Fruit fly (Drosophila melanogaster) whole organism, prepupa: ENCODE measurements around the gene Dpp10.
A peak's percentile ranks its signal among the peaks of the same experiment; 100 is the strongest.

Experiments used
- Blimp-1 ChIP-seq: fragments of 200-800 bp; sonication (Bioruptor generic); optimal IDR thresholded peaks from 3 replicates; lab custom pipeline; 2017; ENCODE audit warnings: missing biosample characterization, missing genetic modification characterization, mild to moderate bottlenecking, moderate library complexity, missing genetic modification reagents
- CG10669 ChIP-seq: fragments of 200-800 bp; sonication (Bioruptor generic); optimal IDR thresholded peaks from 3 replicates; lab custom pipeline; 2018; ENCODE audit warnings: missing biosample characterization, mild to moderate bottlenecking, missing genetic modification characterization, moderate library complexity
- CG11762 ChIP-seq: fragments of 200-800 bp; sonication (Bioruptor generic); optimal IDR thresholded peaks from 3 replicates; lab custom pipeline; 2016; ENCODE audit warnings: missing biosample characterization, missing genetic modification characterization; ENCODE audit not compliant: insufficient read depth
- CG11902 ChIP-seq: fragments of 200-800 bp; sonication (Bioruptor generic); optimal IDR thresholded peaks from 3 replicates; lab custom pipeline; 2016; ENCODE audit warnings: missing biosample characterization, missing genetic modification characterization
- CG1621 ChIP-seq: fragments of 200-800 bp; sonication (Bioruptor generic); optimal IDR thresholded peaks from 3 replicates; lab custom pipeline; 2018; ENCODE audit warnings: missing biosample characterization, mild to moderate bottlenecking, missing genetic modification characterization
- CG16779 ChIP-seq: fragments of 200-800 bp; sonication (Bioruptor generic); optimal IDR thresholded peaks from 3 replicates; lab custom pipeline; 2017; ENCODE audit warnings: missing biosample characterization, mild to moderate bottlenecking, missing genetic modification characterization
- CG3032 ChIP-seq: fragments of 200-800 bp; optimal IDR thresholded peaks from 2 replicates; lab custom pipeline; 2019; ENCODE audit warnings: missing biosample characterization, mild to moderate bottlenecking, missing genetic modification characterization, moderate library complexity
- CG3919 ChIP-seq: fragments of 200-800 bp; sonication (Bioruptor generic); optimal IDR thresholded peaks from 3 replicates; lab custom pipeline; 2016; ENCODE audit warnings: missing biosample characterization, missing genetic modification characterization
- CG4318 ChIP-seq: fragments of 200-800 bp; sonication (Bioruptor generic); optimal IDR thresholded peaks from 3 replicates; lab custom pipeline; 2017; ENCODE audit warnings: missing biosample characterization, mild to moderate bottlenecking, missing genetic modification characterization
- CG6792 ChIP-seq: fragments of 200-800 bp; sonication (Bioruptor generic); optimal IDR thresholded peaks from 3 replicates; lab custom pipeline; 2016; ENCODE audit warnings: missing biosample characterization, missing genetic modification characterization
- CG6808 ChIP-seq: fragments of 200-800 bp; sonication (Bioruptor generic); optimal IDR thresholded peaks from 3 replicates; lab custom pipeline; 2017; ENCODE audit warnings: missing biosample characterization, missing genetic modification characterization, mild to moderate bottlenecking, moderate library complexity, missing genetic modification reagents
- CG7368 ChIP-seq: fragments of 200-800 bp; sonication (Bioruptor generic); optimal IDR thresholded peaks from 3 replicates; lab custom pipeline; 2016; ENCODE audit warnings: missing biosample characterization, missing genetic modification characterization
- CG8119 ChIP-seq: fragments of 200-800 bp; sonication (Bioruptor generic); IDR thresholded peaks from 3 replicates; pipeline ENCODE4 v1.3.6; 2022; ENCODE audit warnings: missing biosample characterization, missing genetic modification characterization
- CG8319 ChIP-seq: fragments of 200-800 bp; sonication (Bioruptor generic); optimal IDR thresholded peaks from 3 replicates; lab custom pipeline; 2016; ENCODE audit warnings: missing biosample characterization, missing genetic modification characterization
- CG8632 ChIP-seq: fragments of 200-800 bp; sonication (Bioruptor generic); optimal IDR thresholded peaks from 3 replicates; lab custom pipeline; 2016; ENCODE audit warnings: missing biosample characterization, missing genetic modification characterization
- CG9139 ChIP-seq: fragments of 200-800 bp; sonication (Bioruptor generic); optimal IDR thresholded peaks from 3 replicates; lab custom pipeline; 2017; ENCODE audit warnings: missing biosample characterization, mild to moderate bottlenecking, missing genetic modification characterization
- Eip75B ChIP-seq: fragments of 200-800 bp; sonication (Bioruptor generic); optimal IDR thresholded peaks from 3 replicates; lab custom pipeline; 2016; ENCODE audit warnings: missing biosample characterization, missing genetic modification characterization
- Eip78C ChIP-seq: fragments of 200-800 bp; sonication (Bioruptor generic); peaks from one replicate; lab custom pipeline; 2016; ENCODE audit warnings: missing biosample characterization, missing genetic modification characterization
- Eip93F ChIP-seq: fragments of 200-800 bp; sonication (Bioruptor generic); optimal IDR thresholded peaks from 2 replicates; lab custom pipeline; 2016; ENCODE audit warnings: missing biosample characterization, mild to moderate bottlenecking, missing genetic modification characterization
- Ets21C ChIP-seq: fragments of 200-800 bp; sonication (Bioruptor generic); optimal IDR thresholded peaks from 3 replicates; lab custom pipeline; 2016; ENCODE audit warnings: missing biosample characterization, missing genetic modification characterization
- Ets96B ChIP-seq: fragments of 200-800 bp; optimal IDR thresholded peaks from 2 replicates; lab custom pipeline; 2019; ENCODE audit warnings: missing biosample characterization, mild to moderate bottlenecking, missing genetic modification characterization, moderate library complexity
- Hr39 ChIP-seq: fragments of 200-800 bp; sonication (Bioruptor generic); optimal IDR thresholded peaks from 2 replicates; lab custom pipeline; 2016; ENCODE audit warnings: missing biosample characterization, missing genetic modification characterization
- Hr4 ChIP-seq: fragments of 200-800 bp; sonication (Bioruptor generic); optimal IDR thresholded peaks from 3 replicates; lab custom pipeline; 2016; ENCODE audit warnings: missing biosample characterization, missing genetic modification characterization
- Met ChIP-seq: fragments of 200-800 bp; sonication (Bioruptor generic); optimal IDR thresholded peaks from 3 replicates; lab custom pipeline; 2016; ENCODE audit warnings: missing biosample characterization, missing genetic modification characterization
- OdsH ChIP-seq: fragments of 200-800 bp; sonication (Bioruptor generic); optimal IDR thresholded peaks from 3 replicates; lab custom pipeline; 2016; ENCODE audit warnings: missing biosample characterization, missing genetic modification characterization
- Smox ChIP-seq: fragments of 200-800 bp; sonication (Bioruptor generic); optimal IDR thresholded peaks from 3 replicates; lab custom pipeline; 2016; ENCODE audit warnings: missing biosample characterization, missing genetic modification characterization
- Sox14 ChIP-seq: fragments of 200-800 bp; sonication (Bioruptor generic); optimal IDR thresholded peaks from 3 replicates; lab custom pipeline; 2016; ENCODE audit warnings: missing biosample characterization, missing genetic modification characterization
- Sox15 ChIP-seq: fragments of 200-800 bp; sonication (Bioruptor generic); optimal IDR thresholded peaks from 3 replicates; lab custom pipeline; 2016; ENCODE audit warnings: missing biosample characterization, missing genetic modification characterization
- achi ChIP-seq: fragments of 200-800 bp; sonication (Bioruptor generic); optimal IDR thresholded peaks from 3 replicates; lab custom pipeline; 2016; ENCODE audit warnings: missing biosample characterization, missing genetic modification characterization
- cyc ChIP-seq: fragments of 200-800 bp; sonication (Bioruptor generic); optimal IDR thresholded peaks from 3 replicates; lab custom pipeline; 2016; ENCODE audit warnings: missing biosample characterization, missing genetic modification characterization
- dac ChIP-seq: fragments of 200-800 bp; sonication (Bioruptor generic); optimal IDR thresholded peaks from 2 replicates; lab custom pipeline; 2017; ENCODE audit warnings: missing biosample characterization, mild to moderate bottlenecking, missing genetic modification characterization
- dsx ChIP-seq: fragments of 200-800 bp; optimal IDR thresholded peaks from 3 replicates; lab custom pipeline; 2019; ENCODE audit warnings: missing biosample characterization, mild to moderate bottlenecking, missing genetic modification characterization, moderate library complexity; ENCODE audit not compliant: poor library complexity, severe bottlenecking
- eg ChIP-seq: fragments of 200-800 bp; sonication (Bioruptor generic); IDR thresholded peaks from 3 replicates; pipeline ENCODE4 v1.3.6; 2022; ENCODE audit warnings: missing biosample characterization, missing genetic modification characterization
- esn ChIP-seq: fragments of 200-800 bp; sonication (Bioruptor generic); optimal IDR thresholded peaks from 2 replicates; lab custom pipeline; 2016; ENCODE audit warnings: missing biosample characterization, mild to moderate bottlenecking, missing genetic modification characterization, moderate library complexity
- fd59A ChIP-seq: fragments of 200-800 bp; sonication (Bioruptor generic); optimal IDR thresholded peaks from 2 replicates; lab custom pipeline; 2017; ENCODE audit warnings: missing biosample characterization, mild to moderate bottlenecking, missing genetic modification characterization, missing genetic modification reagents
- fd85E ChIP-seq: fragments of 200-800 bp; sonication (Bioruptor generic); optimal IDR thresholded peaks from 3 replicates; lab custom pipeline; 2016; ENCODE audit warnings: missing biosample characterization, missing genetic modification characterization
- fkh ChIP-seq: fragments of 200-800 bp; sonication (Bioruptor generic); optimal IDR thresholded peaks from 3 replicates; lab custom pipeline; 2017; ENCODE audit warnings: missing biosample characterization, mild to moderate bottlenecking, missing genetic modification characterization, moderate library complexity
- lz ChIP-seq: fragments of 200-800 bp; sonication (Bioruptor generic); optimal IDR thresholded peaks from 3 replicates; lab custom pipeline; 2016; ENCODE audit warnings: missing biosample characterization, missing genetic modification characterization
- pdm3 ChIP-seq: fragments of 200-800 bp; sonication (Bioruptor generic); optimal IDR thresholded peaks from 3 replicates; lab custom pipeline; 2016; ENCODE audit warnings: missing biosample characterization, missing genetic modification characterization
- salr ChIP-seq, 2 experiments: fragments of 200-800 bp; sonication (Bioruptor generic); optimal IDR thresholded peaks; 3 replicates each; lab custom pipeline; 2016 to 2018; ENCODE audit warnings: missing biosample characterization in 2 of 2, missing genetic modification characterization in 2 of 2, mild to moderate bottlenecking in 1 of 2
- spab ChIP-seq: fragments of 200-800 bp; sonication (Bioruptor generic); optimal IDR thresholded peaks from 2 replicates; lab custom pipeline; 2017; ENCODE audit warnings: missing biosample characterization, mild to moderate bottlenecking, missing genetic modification characterization, missing genetic modification reagents
- ss ChIP-seq, 2 experiments: fragments of 200-800 bp; sonication (Bioruptor generic); optimal IDR thresholded peaks; 2 replicates in 1 of 2; 3 replicates in 1 of 2; lab custom pipeline; 2017 to 2018; ENCODE audit warnings: mild to moderate bottlenecking in 2 of 2, missing biosample characterization in 2 of 2, missing genetic modification characterization in 2 of 2, moderate library complexity in 1 of 2
- svp ChIP-seq: fragments of 200-800 bp; sonication (Bioruptor generic); peaks from one replicate; lab custom pipeline; 2016; ENCODE audit warnings: missing biosample characterization, missing genetic modification characterization
- vri ChIP-seq: fragments of 200-800 bp; sonication (Bioruptor generic); optimal IDR thresholded peaks from 3 replicates; lab custom pipeline; 2016; ENCODE audit warnings: missing biosample characterization, mild to moderate bottlenecking, missing genetic modification characterization

Gene Dpp10

DNA sequence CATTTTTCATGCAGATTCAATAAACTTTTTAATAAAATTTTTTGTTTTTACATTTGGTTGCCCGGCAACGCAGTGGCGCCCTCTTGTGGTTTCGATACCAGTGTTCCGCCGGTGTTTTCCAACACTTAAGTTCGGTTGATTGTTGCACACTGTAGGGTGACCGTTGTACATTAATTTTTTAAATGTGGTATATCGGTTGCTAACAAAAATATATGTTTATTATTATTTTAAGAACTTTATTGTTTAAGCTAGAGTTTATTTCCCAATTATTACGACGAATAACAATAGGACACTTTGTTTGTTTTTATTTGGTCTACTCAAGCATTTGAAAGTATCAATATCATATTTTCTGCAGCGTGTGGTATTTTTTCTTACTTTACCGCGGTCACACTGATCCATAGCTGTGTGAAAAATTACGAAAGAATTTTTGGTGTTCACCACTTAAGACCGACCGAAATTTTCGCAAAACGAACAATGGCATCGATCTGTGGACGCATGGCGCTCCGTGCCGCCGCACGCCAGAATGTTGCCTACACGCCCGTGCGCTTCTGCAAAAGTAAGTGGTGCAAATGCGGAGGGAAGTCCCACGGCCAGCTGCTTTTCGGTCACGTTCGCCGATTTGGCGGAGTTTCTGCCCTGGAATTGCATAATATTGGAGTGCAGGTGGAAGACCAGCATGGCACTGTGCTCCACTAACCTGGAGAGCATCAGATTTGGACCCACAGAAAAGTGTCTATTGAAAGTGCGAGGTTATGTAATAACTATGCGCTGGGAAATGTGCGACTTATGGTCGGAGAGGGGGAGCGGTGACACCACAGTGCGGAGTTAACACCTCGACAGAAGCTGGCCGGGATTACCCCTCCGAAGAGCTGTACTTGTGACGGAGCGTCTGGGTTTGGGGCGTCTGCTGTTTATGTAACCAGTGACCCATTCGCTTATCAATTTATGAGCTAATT is 43.2 kb downstream of the Dpp10 start, which contains the start of the genes IFT52 and COX5B (continued):
- TF ChIP-seq CG1621 (tag; lab: Kevin White, UChicago) (no peak), CG8319 (GFP tag; lab: Kevin White, UChicago) (peak; percentile 29), fd85E (no peak), salr (GFP tag; optimal IDR thresholded peaks at IDR 0.05; lab: Kevin White, UChicago) (no peak), eg (GFP tag; lab: Robert Waterston, UW) (no peak), Blimp-1 (no peak), Hr4 (GFP tag; lab: Kevin White, UChicago) (peak; percentile 16), Sox15 (GFP tag; lab: Kevin White, UChicago) (peak; percentile 35), CG9139 (no peak), CG3919 (GFP tag; lab: Kevin White, UChicago) (peak; percentile 77)

DNA sequence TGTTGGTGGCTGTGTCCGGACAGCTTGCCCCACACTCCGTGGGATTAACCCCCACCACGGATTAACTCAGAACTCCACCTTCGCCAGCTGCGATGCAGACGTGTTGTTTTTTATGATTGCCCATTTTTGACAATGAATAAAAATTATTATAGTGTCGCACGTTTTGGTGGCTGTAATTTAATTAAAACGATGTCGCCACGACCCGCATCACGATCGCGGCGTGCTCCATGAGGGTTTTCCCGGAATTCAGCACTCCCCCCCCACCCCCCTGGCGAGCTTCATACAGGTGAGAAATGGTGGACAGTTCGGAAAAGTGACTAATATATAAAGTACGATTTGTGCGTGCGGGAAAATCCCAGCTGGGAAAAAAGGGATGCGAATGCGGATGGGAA is 47.1 kb downstream of the Dpp10 start:
- TF ChIP-seq vri (GFP tag; lab: Kevin White, UChicago) (no peak), pdm3 (GFP tag; lab: Kevin White, UChicago) (no peak), CG16779 (tag; lab: Kevin White, UChicago) (no peak), svp (GFP tag; lab: Kevin White, UChicago) (no peak), Ets96B (tag; lab: Kevin White, UChicago) (no peak), fkh (no peak), achi (no peak), cyc (no peak), eg (GFP tag; lab: Robert Waterston, UW) (no peak)

DNA sequence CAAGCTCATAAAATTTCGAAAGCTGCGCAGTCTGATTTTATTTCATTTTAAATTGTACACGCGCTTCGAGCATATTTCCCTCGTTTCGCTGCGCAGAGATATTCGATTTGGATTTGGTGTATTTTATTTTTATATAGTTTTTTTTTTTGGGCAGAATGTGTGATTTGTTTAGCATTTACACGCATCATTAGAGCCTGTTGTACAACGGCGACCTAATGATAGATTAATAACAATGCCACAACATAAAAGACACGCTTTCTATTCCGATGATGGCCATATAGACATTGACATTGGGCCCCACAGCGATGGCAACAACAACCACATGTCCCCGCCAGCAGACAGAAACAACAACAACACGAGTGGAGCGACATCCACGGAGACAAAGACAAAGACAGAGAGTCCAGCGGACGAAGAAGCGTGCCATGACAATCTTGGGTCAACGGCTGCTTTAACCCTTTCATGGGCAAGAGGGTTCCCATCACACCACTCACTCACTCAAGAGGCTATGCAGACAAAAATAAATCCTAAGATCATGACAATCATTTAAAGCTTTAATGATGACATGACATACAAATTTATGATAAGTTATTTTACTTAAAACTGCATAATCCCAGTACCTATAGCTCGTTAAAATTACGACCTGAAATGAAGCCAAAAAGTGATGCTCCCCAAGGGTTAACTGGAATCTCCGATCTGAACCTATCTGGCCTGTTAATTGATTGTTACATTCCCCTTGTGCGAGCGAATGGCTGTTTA is 47.6 kb downstream of the Dpp10 start:
- TF ChIP-seq fd59A (GFP tag; lab: Kevin White, UChicago), result no peak
- TF ChIP-seq Sox15 (GFP tag; lab: Kevin White, UChicago), result no peak
- TF ChIP-seq dac (GFP tag; lab: Kevin White, UChicago), result no peak
- TF ChIP-seq CG8632, result no peak
- TF ChIP-seq CG11762, result no peak
- no peak for TF ChIP-seq Blimp-1
- TF ChIP-seq Eip75B (GFP tag; lab: Kevin White, UChicago), result peak; percentile 10
- no peak for TF ChIP-seq CG11902 (GFP tag; lab: Kevin White, UChicago)
- peak in 1 of 2 experiments; percentile 55 for TF ChIP-seq ss (GFP tag; optimal IDR thresholded peaks at IDR 0.05; lab: Kevin White, UChicago)
- peak; percentile 26 for TF ChIP-seq Met (GFP tag; lab: Kevin White, UChicago)
- TF ChIP-seq Smox, result no peak
- no peak for TF ChIP-seq CG3032
- no peak for TF ChIP-seq Eip93F (GFP tag; lab: Kevin White, UChicago)
- TF ChIP-seq lz (GFP tag; lab: Kevin White, UChicago), result no peak
- TF ChIP-seq pdm3 (GFP tag; lab: Kevin White, UChicago), result peak; percentile 20
- TF ChIP-seq CG10669 (GFP tag; lab: Kevin White, UChicago), result peak; percentile 4
- TF ChIP-seq svp (GFP tag; lab: Kevin White, UChicago), result peak; percentile 94
- no peak for TF ChIP-seq CG4318 (GFP tag; lab: Kevin White, UChicago)
- no peak for TF ChIP-seq Hr39
- no peak for TF ChIP-seq CG9139
- TF ChIP-seq spab (GFP tag; lab: Kevin White, UChicago), result no peak
- TF ChIP-seq Sox14, result peak; percentile 46
- no peak for TF ChIP-seq Ets96B (tag; lab: Kevin White, UChicago)
- no peak for TF ChIP-seq OdsH (GFP tag; lab: Kevin White, UChicago)
- TF ChIP-seq CG3919 (GFP tag; lab: Kevin White, UChicago), result no peak
- TF ChIP-seq CG6808 (GFP tag; lab: Kevin White, UChicago), result peak; percentile 23
- no peak for TF ChIP-seq fd85E
- TF ChIP-seq esn (GFP tag; lab: Kevin White, UChicago), result peak; percentile 17
- no peak for TF ChIP-seq CG8119 (GFP tag; lab: Robert Waterston, UW)
- TF ChIP-seq CG7368, result no peak
- TF ChIP-seq CG6792 (GFP tag; lab: Kevin White, UChicago), result no peak
- TF ChIP-seq Ets21C (GFP tag; lab: Kevin White, UChicago), result no peak
- TF ChIP-seq Eip78C, result peak; percentile 48
- TF ChIP-seq dsx (GFP tag; lab: Kevin White, UChicago), result peak; percentile 5
